Worm (Caenorhabditis elegans) whole organism, early embryonic: ENCODE data around the gene hpo-28.

Experiments used
- aly-1 ChIP-seq: sonication (generic microtip); optimal IDR thresholded peaks from 2 replicates; lab custom pipeline; 2016; ENCODE audit warnings: missing genetic modification characterization, missing compliant biosample characterization
- ama-1 ChIP-seq: fragments of 150-350 bp; optimal IDR thresholded peaks from 2 replicates; lab custom pipeline; 2014
- ceh-36 ChIP-seq: sonication (generic microtip); optimal IDR thresholded peaks from 2 replicates; lab custom pipeline; 2016; ENCODE audit warnings: missing genetic modification characterization, inconsistent platforms, missing compliant biosample characterization
- flt-1 ChIP-seq: fragments of 200-800 bp; sonication (Bioruptor generic); IDR thresholded peaks from 2 replicates; pipeline ENCODE4 v1.3.6; 2022; ENCODE audit warnings: missing genetic modification characterization, missing compliant biosample characterization
- scrt-1 ChIP-seq: fragments of 200-800 bp; sonication (Bioruptor generic); IDR thresholded peaks from 2 replicates; pipeline ENCODE4 v1.3.6; 2022; ENCODE audit warnings: missing genetic modification characterization, missing compliant biosample characterization
- sea-1 ChIP-seq: fragments of 200-800 bp; sonication (Bioruptor generic); conservative IDR thresholded peaks from 2 replicates; pipeline ENCODE4 v1.3.6; 2022; ENCODE audit warnings: missing genetic modification characterization, missing compliant biosample characterization
- tbx-11 ChIP-seq: fragments of 200-800 bp; sonication (Bioruptor generic); IDR thresholded peaks from 2 replicates; pipeline ENCODE4 v1.3.6; 2022; ENCODE audit warnings: missing genetic modification characterization, missing compliant biosample characterization
- tra-4 ChIP-seq: sonication (generic microtip); optimal IDR thresholded peaks from 2 replicates; lab custom pipeline; 2017; ENCODE audit warnings: missing genetic modification characterization, missing compliant biosample characterization

ce11 chrIII:5734905-5735304 is 25.8 kb upstream of the hpo-28 start, which contains the start of gene B0244.10:
- TF ChIP-seq tbx-11 (GFP tag; lab: Robert Waterston, UW) (no peak), aly-1 (no peak), sea-1 (GFP tag; lab: Robert Waterston, UW) (no peak), scrt-1 (no peak), flt-1 (GFP tag; lab: Robert Waterston, UW) (no peak), ama-1 (no peak), ceh-36 (tag; lab: Kevin White, UChicago) (no peak), tra-4 (no peak)
